Worm (Caenorhabditis elegans) whole organism, late embryonic: ENCODE measurements around the gene Y45F10D.2.

ENCODE experiments used
- C38D4.7 ChIP-seq: fragments of 200-800 bp; sonication (Bioruptor generic); optimal IDR thresholded peaks from 2 replicates; lab custom pipeline; 2018; ENCODE audit warnings: mild to moderate bottlenecking, missing genetic modification characterization, moderate library complexity, missing compliant biosample characterization
- F13H6.1 ChIP-seq: sonication (generic microtip); optimal IDR thresholded peaks from 2 replicates; lab custom pipeline; 2016; ENCODE audit warnings: missing genetic modification characterization, missing compliant biosample characterization
- K02D7.2 ChIP-seq: sonication (generic microtip); optimal IDR thresholded peaks from 2 replicates; lab custom pipeline; 2017; ENCODE audit warnings: mild to moderate bottlenecking, missing genetic modification characterization, missing compliant biosample characterization
- K09A11.1 ChIP-seq: sonication (generic microtip); optimal IDR thresholded peaks from 2 replicates; lab custom pipeline; 2017; ENCODE audit warnings: antibody characterized with exemption, mild to moderate bottlenecking, missing genetic modification characterization, missing compliant biosample characterization; ENCODE audit not compliant: insufficient read depth
- Y22D7AL.16 ChIP-seq: sonication (generic microtip); optimal IDR thresholded peaks from 2 replicates; lab custom pipeline; 2016; ENCODE audit warnings: missing genetic modification characterization, missing compliant biosample characterization
- ahr-1 ChIP-seq: sonication (generic microtip); optimal IDR thresholded peaks from 2 replicates; lab custom pipeline; 2016; ENCODE audit warnings: missing genetic modification characterization, missing compliant biosample characterization
- ama-1 ChIP-seq: fragments of 150-350 bp; optimal IDR thresholded peaks from 2 replicates; lab custom pipeline; 2014
- ceh-19 ChIP-seq: fragments of 200-800 bp; sonication (Bioruptor generic); optimal IDR thresholded peaks from 2 replicates; lab custom pipeline; 2018; ENCODE audit warnings: mild to moderate bottlenecking, missing genetic modification characterization, missing compliant biosample characterization
- ceh-2 ChIP-seq: sonication (generic microtip); optimal IDR thresholded peaks from 2 replicates; lab custom pipeline; 2016; ENCODE audit warnings: missing genotype, missing genetic modification characterization, missing compliant biosample characterization
- ceh-22 ChIP-seq: sonication (generic microtip); optimal IDR thresholded peaks from 2 replicates; lab custom pipeline; 2017; ENCODE audit warnings: missing biosample characterization, missing genetic modification characterization
- ceh-24 ChIP-seq: sonication (generic microtip); optimal IDR thresholded peaks from 2 replicates; lab custom pipeline; 2016; ENCODE audit warnings: mild to moderate bottlenecking, missing genetic modification characterization, missing compliant biosample characterization
- ceh-30 ChIP-seq: fragments of 150-350 bp; optimal IDR thresholded peaks from 2 replicates; lab custom pipeline; 2014; ENCODE audit warnings: missing biosample characterization, missing genetic modification characterization
- ceh-31 ChIP-seq: sonication (generic microtip); optimal IDR thresholded peaks from 2 replicates; lab custom pipeline; 2016; ENCODE audit warnings: missing genetic modification characterization, missing compliant biosample characterization
- ceh-34 ChIP-seq: sonication (generic microtip); optimal IDR thresholded peaks from 2 replicates; lab custom pipeline; 2016; ENCODE audit warnings: mild to moderate bottlenecking, missing genetic modification characterization, missing compliant biosample characterization
- ceh-45 ChIP-seq: fragments of 200-800 bp; sonication (Bioruptor generic); IDR thresholded peaks from 2 replicates; pipeline ENCODE4 v1.3.6; 2022; ENCODE audit warnings: missing genetic modification reagents, missing genetic modification characterization, missing compliant biosample characterization
- ceh-48 ChIP-seq: sonication (generic microtip); optimal IDR thresholded peaks from 2 replicates; lab custom pipeline; 2016; ENCODE audit warnings: missing genetic modification characterization, inconsistent platforms, missing compliant biosample characterization
- ceh-9 ChIP-seq: sonication (generic microtip); optimal IDR thresholded peaks from 2 replicates; lab custom pipeline; 2016; ENCODE audit warnings: mild to moderate bottlenecking, missing genetic modification characterization, inconsistent platforms, missing compliant biosample characterization
- dve-1 ChIP-seq: sonication (generic microtip); optimal IDR thresholded peaks from 2 replicates; lab custom pipeline; 2017; ENCODE audit warnings: antibody characterized with exemption, mild to moderate bottlenecking, missing genetic modification characterization, missing compliant biosample characterization
- elt-4 ChIP-seq: sonication (generic microtip); optimal IDR thresholded peaks from 2 replicates; lab custom pipeline; 2016; ENCODE audit warnings: missing genetic modification characterization, missing compliant biosample characterization
- ets-4 ChIP-seq: sonication (generic microtip); optimal IDR thresholded peaks from 2 replicates; lab custom pipeline; 2016; ENCODE audit warnings: missing genetic modification characterization, missing compliant biosample characterization
- fax-1 ChIP-seq: sonication (generic microtip); optimal IDR thresholded peaks from 2 replicates; lab custom pipeline; 2016; ENCODE audit warnings: missing genotype, missing genetic modification characterization, missing compliant biosample characterization
- fkh-10 ChIP-seq: fragments of 150-350 bp; optimal IDR thresholded peaks from 2 replicates; lab custom pipeline; 2014; ENCODE audit warnings: missing biosample characterization, missing genetic modification reagents, missing genetic modification characterization
- fkh-6 ChIP-seq: sonication (generic microtip); optimal IDR thresholded peaks from 2 replicates; lab custom pipeline; 2016; ENCODE audit warnings: missing genetic modification characterization, missing compliant biosample characterization
- gmeb-2 ChIP-seq: sonication (generic microtip); optimal IDR thresholded peaks from 2 replicates; lab custom pipeline; 2016; ENCODE audit warnings: missing genetic modification characterization, inconsistent platforms, missing compliant biosample characterization
- hlh-13 ChIP-seq: fragments of 200-800 bp; sonication (Bioruptor generic); optimal IDR thresholded peaks from 2 replicates; lab custom pipeline; 2018; ENCODE audit warnings: mild to moderate bottlenecking, missing genetic modification characterization, missing compliant biosample characterization
- hlh-30 ChIP-seq: sonication (generic microtip); optimal IDR thresholded peaks from 2 replicates; lab custom pipeline; 2017; ENCODE audit warnings: antibody characterized with exemption, missing genetic modification characterization, missing compliant biosample characterization; ENCODE audit not compliant: insufficient read depth
- hlh-6 ChIP-seq: sonication (generic microtip); optimal IDR thresholded peaks from 2 replicates; lab custom pipeline; 2016; ENCODE audit warnings: missing genotype, missing genetic modification characterization, missing compliant biosample characterization
- hlh-8 ChIP-seq: sonication (generic microtip); optimal IDR thresholded peaks from 2 replicates; lab custom pipeline; 2016; ENCODE audit warnings: missing genotype, missing genetic modification characterization, missing compliant biosample characterization
- lim-6 ChIP-seq: sonication (generic microtip); optimal IDR thresholded peaks from 2 replicates; lab custom pipeline; 2016; ENCODE audit warnings: missing genetic modification characterization, missing compliant biosample characterization
- madf-2 ChIP-seq: sonication (generic microtip); optimal IDR thresholded peaks from 2 replicates; lab custom pipeline; 2017; ENCODE audit warnings: missing genetic modification characterization, missing compliant biosample characterization
- mec-3 ChIP-seq: sonication (generic microtip); optimal IDR thresholded peaks from 2 replicates; lab custom pipeline; 2016; ENCODE audit warnings: borderline replicate concordance, missing genetic modification characterization, missing compliant biosample characterization
- nhr-11 ChIP-seq: fragments of 150-350 bp; optimal IDR thresholded peaks from 2 replicates; lab custom pipeline; 2014; ENCODE audit warnings: missing biosample characterization, missing genetic modification characterization
- nhr-232 ChIP-seq: sonication (generic microtip); optimal IDR thresholded peaks from 2 replicates; lab custom pipeline; 2016; ENCODE audit warnings: missing genetic modification characterization, missing compliant biosample characterization
- odd-2 ChIP-seq: sonication (generic microtip); optimal IDR thresholded peaks from 2 replicates; lab custom pipeline; 2017; ENCODE audit warnings: antibody characterized with exemption, mild to moderate bottlenecking, missing genetic modification characterization, missing compliant biosample characterization
- pag-3 ChIP-seq: sonication (generic microtip); optimal IDR thresholded peaks from 2 replicates; lab custom pipeline; 2016; ENCODE audit warnings: missing compliant biosample characterization, missing genetic modification characterization, borderline replicate concordance
- pat-9 ChIP-seq: fragments of 200-800 bp; sonication (Bioruptor generic); optimal IDR thresholded peaks from 2 replicates; lab custom pipeline; 2018; ENCODE audit warnings: mild to moderate bottlenecking, missing genetic modification characterization, moderate library complexity, missing compliant biosample characterization
- pha-2 ChIP-seq: sonication (generic microtip); optimal IDR thresholded peaks from 2 replicates; lab custom pipeline; 2017; ENCODE audit warnings: mild to moderate bottlenecking, missing genetic modification characterization, missing compliant biosample characterization
- pha-4 ChIP-seq: fragments of 150-350 bp; optimal IDR thresholded peaks from 2 replicates; lab custom pipeline; 2018; ENCODE audit warnings: missing biosample characterization, missing genetic modification reagents, missing genetic modification characterization
- pqm-1 ChIP-seq: sonication (generic microtip); optimal IDR thresholded peaks from 2 replicates; lab custom pipeline; 2016; ENCODE audit warnings: missing genetic modification characterization, missing compliant biosample characterization
- pros-1 ChIP-seq: fragments of 150-350 bp; optimal IDR thresholded peaks from 2 replicates; lab custom pipeline; 2014; ENCODE audit warnings: missing biosample characterization, missing genetic modification reagents, missing genetic modification characterization
- ref-2 ChIP-seq: sonication (generic microtip); optimal IDR thresholded peaks from 2 replicates; lab custom pipeline; 2016; ENCODE audit warnings: missing genetic modification characterization, missing compliant biosample characterization
- sdc-2 ChIP-seq: sonication (generic microtip); optimal IDR thresholded peaks from 2 replicates; lab custom pipeline; 2016; ENCODE audit warnings: missing genotype, missing genetic modification characterization, missing compliant biosample characterization
- sox-2 ChIP-seq: fragments of 200-800 bp; sonication (Bioruptor generic); IDR thresholded peaks from 2 replicates; pipeline ENCODE4 v1.3.6; 2022; ENCODE audit warnings: missing genetic modification reagents, missing genetic modification characterization, missing compliant biosample characterization
- sox-4 ChIP-seq: sonication (generic microtip); optimal IDR thresholded peaks from 2 replicates; lab custom pipeline; 2017; ENCODE audit warnings: mild to moderate bottlenecking, missing genetic modification characterization, inconsistent platforms, missing compliant biosample characterization
- syd-9 ChIP-seq: sonication (generic microtip); optimal IDR thresholded peaks from 2 replicates; lab custom pipeline; 2016; ENCODE audit warnings: mild to moderate bottlenecking, missing genetic modification characterization, moderate library complexity, missing compliant biosample characterization
- tbx-2 ChIP-seq: sonication (generic microtip); optimal IDR thresholded peaks from 2 replicates; lab custom pipeline; 2016; ENCODE audit warnings: missing genetic modification characterization, missing compliant biosample characterization
- tbx-7 ChIP-seq: sonication (generic microtip); optimal IDR thresholded peaks from 2 replicates; lab custom pipeline; 2016; ENCODE audit warnings: missing genotype, missing genetic modification characterization, missing compliant biosample characterization
- ttx-3 ChIP-seq: sonication (generic microtip); optimal IDR thresholded peaks from 2 replicates; lab custom pipeline; 2016; ENCODE audit warnings: missing genetic modification reagents, missing genetic modification characterization, missing compliant biosample characterization
- unc-3 ChIP-seq, 2 experiments: fragments of 200-800 bp in 1 of 2; sonication (Bioruptor generic) in 1 of 2; sonication (generic microtip) in 1 of 2; conservative IDR thresholded peaks in 1 of 2; optimal IDR thresholded peaks in 1 of 2; 2 replicates each; pipeline versions ENCODE4 v1.3.6 to Lab custom; 2016 to 2022; ENCODE audit warnings: missing compliant biosample characterization in 2 of 2, missing genetic modification characterization in 2 of 2, missing genetic modification reagents in 1 of 2
- unc-42 ChIP-seq: sonication (generic microtip); optimal IDR thresholded peaks from 2 replicates; lab custom pipeline; 2016; ENCODE audit warnings: missing genotype, missing genetic modification characterization, missing compliant biosample characterization
- unc-55 ChIP-seq: sonication (generic microtip); optimal IDR thresholded peaks from 2 replicates; lab custom pipeline; 2017; ENCODE audit warnings: missing biosample characterization, missing genetic modification reagents, missing genetic modification characterization
- unc-86 ChIP-seq: sonication (generic microtip); optimal IDR thresholded peaks from 2 replicates; lab custom pipeline; 2016; ENCODE audit warnings: missing genetic modification characterization, missing compliant biosample characterization
- zip-5 ChIP-seq: sonication (generic microtip); optimal IDR thresholded peaks from 2 replicates; lab custom pipeline; 2016; ENCODE audit warnings: missing genetic modification characterization, missing compliant biosample characterization
- ztf-16 ChIP-seq: sonication (generic microtip); optimal IDR thresholded peaks from 2 replicates; lab custom pipeline; 2017; ENCODE audit warnings: missing genetic modification characterization, missing compliant biosample characterization

The Y45F10D.2 gene

DNA sequence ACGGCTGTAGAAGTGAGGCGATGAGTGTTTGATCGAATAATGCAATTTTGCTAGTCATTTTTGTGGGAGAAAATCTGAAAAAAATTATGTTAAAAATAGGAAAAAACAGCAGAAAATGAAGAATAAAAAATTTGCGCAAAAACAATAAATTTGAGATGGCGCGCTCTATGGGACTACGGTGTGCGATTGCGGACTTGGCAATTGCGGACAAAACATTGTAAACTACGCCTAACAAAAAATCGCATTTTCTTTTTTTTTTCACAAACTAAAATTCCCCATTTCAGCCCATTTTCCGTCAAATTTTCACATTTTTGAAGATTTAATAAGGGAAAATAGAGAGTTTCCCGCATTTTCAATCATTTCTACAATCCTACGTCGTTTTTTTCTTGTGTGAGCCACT, 14.2 kb upstream of the Y45F10D.2 start, which contains the start of the genes sas-6 and Y45F10D.7:
Gene sas-6, minus strand, starts transcription at position 80 of the 400 bp plus-strand sequence.
Gene Y45F10D.7, plus strand, starts transcription at position 256 of the 400 bp plus-strand sequence.
- no peak for TF ChIP-seq pat-9 (tag; lab: Kevin White, UChicago)
- no peak for TF ChIP-seq K02D7.2 (tag; lab: Kevin White, UChicago)
- TF ChIP-seq pha-4 (tag; lab: Kevin White, UChicago), result no peak
- TF ChIP-seq unc-3 (GFP tag; conservative IDR thresholded peaks at IDR 0.05; lab: Robert Waterston, UW), result no peak
- no peak for TF ChIP-seq unc-3 (tag; optimal IDR thresholded peaks at IDR 0.05; lab: Kevin White, UChicago)
- TF ChIP-seq sox-4 (tag; lab: Kevin White, UChicago), result no peak
- TF ChIP-seq unc-55 (GFP tag; lab: Kevin White, UChicago), result no peak
- TF ChIP-seq tbx-7, result no peak
- no peak for TF ChIP-seq lim-6 (tag; lab: Kevin White, UChicago)
- TF ChIP-seq ref-2 (tag; lab: Kevin White, UChicago), result peak; percentile 73
- TF ChIP-seq syd-9 (tag; lab: Kevin White, UChicago), result no peak
- TF ChIP-seq nhr-11, result no peak
- no peak for TF ChIP-seq fkh-10
- TF ChIP-seq ttx-3 (tag; lab: Kevin White, UChicago), result no peak
- TF ChIP-seq odd-2 (tag; lab: Kevin White, UChicago), result no peak
- TF ChIP-seq ceh-2, result no peak
- TF ChIP-seq unc-42 (tag; lab: Kevin White, UChicago), result peak; percentile 61
- TF ChIP-seq fkh-6 (tag; lab: Kevin White, UChicago), result no peak
- no peak for TF ChIP-seq ceh-22
- no peak for TF ChIP-seq madf-2 (tag; lab: Kevin White, UChicago)
- no peak for TF ChIP-seq elt-4 (tag; lab: Kevin White, UChicago)
- TF ChIP-seq sdc-2, result no peak
- TF ChIP-seq ceh-24 (tag; lab: Kevin White, UChicago), result no peak
- TF ChIP-seq zip-5 (tag; lab: Kevin White, UChicago), result no peak
- no peak for TF ChIP-seq pag-3 (tag; lab: Kevin White, UChicago)
- no peak for TF ChIP-seq K09A11.1 (tag; lab: Kevin White, UChicago)
- TF ChIP-seq nhr-232 (tag; lab: Kevin White, UChicago), result no peak
- TF ChIP-seq ceh-19, result no peak
- no peak for TF ChIP-seq hlh-30 (tag; lab: Kevin White, UChicago)
- no peak for TF ChIP-seq C38D4.7 (GFP tag; lab: Kevin White, UChicago)
- TF ChIP-seq F13H6.1 (tag; lab: Kevin White, UChicago), result no peak
- TF ChIP-seq ceh-30, result no peak
- TF ChIP-seq ztf-16 (tag; lab: Kevin White, UChicago), result no peak
- TF ChIP-seq hlh-6 (tag; lab: Kevin White, UChicago), result no peak
- no peak for TF ChIP-seq ets-4 (tag; lab: Kevin White, UChicago)
- no peak for TF ChIP-seq hlh-13
- no peak for TF ChIP-seq sox-2 (GFP tag; lab: Robert Waterston, UW)
- no peak for TF ChIP-seq mec-3 (tag; lab: Kevin White, UChicago)
- peak; percentile 40 for TF ChIP-seq ceh-31 (tag; lab: Kevin White, UChicago)
- TF ChIP-seq ahr-1, result no peak
- no peak for TF ChIP-seq ceh-48 (tag; lab: Kevin White, UChicago)
- TF ChIP-seq fax-1, result no peak
- no peak for TF ChIP-seq ceh-9 (tag; lab: Kevin White, UChicago)
- TF ChIP-seq ceh-34 (tag; lab: Kevin White, UChicago), result peak; percentile 37
- TF ChIP-seq ama-1 (lab: Kevin White, UChicago), result no peak
- TF ChIP-seq pqm-1, result no peak
- no peak for TF ChIP-seq ceh-45 (GFP tag; lab: Robert Waterston, UW)
- TF ChIP-seq dve-1 (tag; lab: Kevin White, UChicago), result peak; percentile 23
- TF ChIP-seq pha-2 (tag; lab: Kevin White, UChicago), result no peak
- TF ChIP-seq tbx-2 (tag; lab: Kevin White, UChicago), result peak; percentile 28
- TF ChIP-seq pros-1, result no peak
- TF ChIP-seq unc-86 (tag; lab: Kevin White, UChicago), result peak; percentile 32
- TF ChIP-seq gmeb-2 (tag; lab: Kevin White, UChicago), result no peak
- no peak for TF ChIP-seq hlh-8 (tag; lab: Kevin White, UChicago)
- no peak for TF ChIP-seq Y22D7AL.16 (tag; lab: Kevin White, UChicago)
